Worm (Caenorhabditis elegans) whole organism, mixed stage, embryonic: ENCODE results near the gene C16C8.10.

Source experiments
- bed-3 ChIP-seq: fragments of 200-800 bp; sonication (Bioruptor generic); optimal IDR thresholded peaks from 3 replicates; lab custom pipeline; 2018; ENCODE audit warnings: mild to moderate bottlenecking, missing genetic modification characterization, moderate library complexity, missing compliant biosample characterization
- cnd-1 ChIP-seq: fragments of 200-800 bp; sonication (Bioruptor generic); optimal IDR thresholded peaks from 2 replicates; lab custom pipeline; 2018; ENCODE audit warnings: mild to moderate bottlenecking, missing genetic modification characterization, missing compliant biosample characterization
- elt-1 ChIP-seq: sonication (generic microtip); optimal IDR thresholded peaks from 2 replicates; lab custom pipeline; 2017; ENCODE audit warnings: missing genetic modification characterization, mild to moderate bottlenecking, missing compliant biosample characterization, antibody characterized with exemption, moderate library complexity, borderline replicate concordance; ENCODE audit not compliant: insufficient read depth
- elt-3 ChIP-seq: fragments of 150-350 bp; optimal IDR thresholded peaks from 2 replicates; lab custom pipeline; 2014; ENCODE audit warnings: missing biosample characterization, missing genetic modification characterization
- hlh-1 ChIP-seq: fragments of 150-350 bp; optimal IDR thresholded peaks from 2 replicates; lab custom pipeline; 2014; ENCODE audit warnings: missing biosample characterization, missing genetic modification reagents, missing genetic modification characterization
- lin-13 ChIP-seq: fragments of 150-350 bp; optimal IDR thresholded peaks from 2 replicates; lab custom pipeline; 2014; ENCODE audit warnings: missing biosample characterization, missing genetic modification characterization
- lsy-2 ChIP-seq: fragments of 150-350 bp; optimal IDR thresholded peaks from 2 replicates; lab custom pipeline; 2014; ENCODE audit warnings: missing biosample characterization, missing genetic modification characterization
- nhr-12 ChIP-seq: fragments of 150-350 bp; optimal IDR thresholded peaks from 2 replicates; lab custom pipeline; 2014; ENCODE audit warnings: missing biosample characterization, missing genetic modification characterization
- sem-2 ChIP-seq: fragments of 200-800 bp; sonication (Bioruptor generic); optimal IDR thresholded peaks from 2 replicates; lab custom pipeline; 2018; ENCODE audit warnings: mild to moderate bottlenecking, missing genetic modification characterization, missing compliant biosample characterization
- snpc-4 ChIP-seq: fragments of 150-350 bp; optimal IDR thresholded peaks from 2 replicates; lab custom pipeline; 2014; ENCODE audit warnings: missing biosample characterization, missing genetic modification characterization
- unc-39 ChIP-seq: fragments of 150-350 bp; optimal IDR thresholded peaks from 2 replicates; lab custom pipeline; 2014; ENCODE audit warnings: missing biosample characterization, missing genetic modification characterization
- unc-62 ChIP-seq: fragments of 150-350 bp; optimal IDR thresholded peaks from 2 replicates; lab custom pipeline; 2014; ENCODE audit warnings: missing biosample characterization, missing genetic modification reagents, missing genetic modification characterization
- ztf-11 ChIP-seq: fragments of 150-350 bp; optimal IDR thresholded peaks from 2 replicates; lab custom pipeline; 2014; ENCODE audit warnings: missing biosample characterization, missing genetic modification characterization

DNA sequence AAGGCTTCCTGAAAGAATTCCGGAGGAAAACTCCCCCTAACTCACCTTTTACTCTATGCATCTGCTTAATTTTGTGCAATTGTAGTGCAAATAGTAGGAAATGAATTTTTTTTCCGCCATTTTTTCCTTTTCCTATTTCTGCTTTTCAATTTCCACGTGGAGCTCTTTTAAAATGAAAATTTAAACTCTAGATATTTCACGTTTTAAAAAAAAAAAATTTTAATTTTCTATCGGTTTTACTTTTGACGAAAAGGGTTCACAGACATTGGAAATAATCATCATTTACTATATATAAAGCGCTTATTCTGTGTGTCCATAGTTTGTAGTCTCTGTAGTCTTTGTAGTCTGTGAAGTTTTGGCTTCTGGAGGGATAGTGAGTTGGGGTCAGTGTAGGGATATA lies 17.1 kb upstream of the C16C8.10 start, which contains the start of gene Y49F6B.8:
- TF ChIP-seq hlh-1 (tag; lab: Kevin White, UChicago) (no peak), ztf-11 (tag; lab: Kevin White, UChicago) (no peak), unc-62 (no peak), cnd-1 (tag; lab: Kevin White, UChicago) (no peak), elt-1 (no peak), snpc-4 (tag; lab: Kevin White, UChicago) (no peak), nhr-12 (no peak), elt-3 (tag; lab: Kevin White, UChicago) (no peak), unc-39 (tag; lab: Kevin White, UChicago) (no peak), lsy-2 (tag; lab: Kevin White, UChicago) (no peak), lin-13 (tag; lab: Kevin White, UChicago) (no peak), sem-2 (no peak), bed-3 (GFP tag; lab: Kevin White, UChicago) (no peak)
